Worm (Caenorhabditis elegans): ENCODE data around the gene ZC196.8.

The ZC196.8 gene

DNA sequence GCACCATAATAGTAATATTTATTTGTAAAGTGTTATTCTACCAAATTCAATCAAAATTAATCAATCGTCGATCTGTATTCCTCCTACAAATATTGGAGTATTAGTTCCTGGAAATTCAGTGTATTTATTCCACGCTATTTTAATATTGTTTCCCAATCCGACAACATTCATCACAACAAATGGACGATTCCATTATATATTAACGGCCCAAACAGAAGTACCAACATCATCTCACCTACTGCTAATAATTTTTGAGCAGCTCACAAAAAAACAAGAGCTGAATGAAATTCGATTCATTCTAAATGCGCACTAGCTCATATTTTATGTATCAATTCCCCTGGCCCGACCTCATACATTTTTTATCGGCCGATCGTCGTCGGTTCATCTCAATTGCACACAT, 45.0 kb upstream of the ZC196.8 start:
- TF ChIP-seq ccch-3 (GFP tag; optimal IDR thresholded peaks at IDR 0.05), result no peak
- TF ChIP-seq him-1 (tag; optimal IDR thresholded peaks at IDR 0.05), result no peak
- TF ChIP-seq hrde-1 (tag; optimal IDR thresholded peaks at IDR 0.05; ENCODE audit: borderline replicate concordance), result no peak
- TF ChIP-seq ceh-58 (GFP tag; IDR thresholded peaks at IDR 0.05), result no peak
- no peak for TF ChIP-seq ama-1 (optimal IDR thresholded peaks at IDR 0.05)
- no peak for TF ChIP-seq ama-1 (GFP tag; optimal IDR thresholded peaks at IDR 0.05)
- TF ChIP-seq snpc-3.4 (tag; optimal IDR thresholded peaks at IDR 0.05), result no peak
- TF ChIP-seq madf-6 (GFP tag; IDR thresholded peaks at IDR 0.05), result no peak
- no peak for TF ChIP-seq egrh-3 (GFP tag; IDR thresholded peaks at IDR 0.05)
- TF ChIP-seq let-607 (tag; optimal IDR thresholded peaks at IDR 0.05), result no peak
- no peak for TF ChIP-seq aptf-2 (GFP tag; conservative IDR thresholded peaks at IDR 0.05)
- TF ChIP-seq hmg-1.2 (GFP tag; IDR thresholded peaks at IDR 0.05), result no peak
- no peak for TF ChIP-seq nhr-179 (tag; optimal IDR thresholded peaks at IDR 0.05)
- TF ChIP-seq ets-4 (GFP tag; optimal IDR thresholded peaks at IDR 0.05), result no peak
- no peak for TF ChIP-seq gei-17 (GFP tag; optimal IDR thresholded peaks at IDR 0.05)
- no peak for TF ChIP-seq attf-5 (GFP tag; optimal IDR thresholded peaks at IDR 0.05)
- no peak for TF ChIP-seq lsl-1 (GFP tag; optimal IDR thresholded peaks at IDR 0.05)
- TF ChIP-seq nhr-27 (tag; optimal IDR thresholded peaks at IDR 0.05), result no peak

ce11 chrV:8765938-8766337, 43.9 kb upstream of the ZC196.8 start, which contains the start of gene B0507.9:
Gene B0507.9, minus strand, starts transcription at chrV:8766038.
- TF ChIP-seq snpc-4 (GFP tag; optimal IDR thresholded peaks at IDR 0.05) (no peak), snpc-4 (tag; optimal IDR thresholded peaks at IDR 0.05) (no peak), dpl-1 (GFP tag; optimal IDR thresholded peaks at IDR 0.05) (no peak), mes-4 (tag; optimal IDR thresholded peaks at IDR 0.05) (no peak)

ce11 chrV:8762861-8763260, 40.8 kb upstream of the ZC196.8 start, which contains the start of gene B0507.8:
Gene B0507.8, minus strand, starts transcription at chrV:8762961.
- TF ChIP-seq Y53G8AR.9 (GFP tag; conservative IDR thresholded peaks at IDR 0.05), result no peak
- TF ChIP-seq mcd-1 (GFP tag; IDR thresholded peaks at IDR 0.05), result no peak
- TF ChIP-seq ZK185.1 (tag; optimal IDR thresholded peaks at IDR 0.05; ENCODE audit: poor library complexity, severe bottlenecking), result no peak

ce11 chrV:8760416-8760815, 38.4 kb upstream of the ZC196.8 start, which contains the start of gene ddn-1:
Gene ddn-1, minus strand, starts transcription at chrV:8760516.
- TF ChIP-seq somi-1 (GFP tag; optimal IDR thresholded peaks at IDR 0.05) (no peak), fkh-3 (tag; optimal IDR thresholded peaks at IDR 0.05) (no peak), ets-4 (GFP tag; optimal IDR thresholded peaks at IDR 0.05) (no peak), nhr-80 (tag; optimal IDR thresholded peaks at IDR 0.05) (no peak)

DNA sequence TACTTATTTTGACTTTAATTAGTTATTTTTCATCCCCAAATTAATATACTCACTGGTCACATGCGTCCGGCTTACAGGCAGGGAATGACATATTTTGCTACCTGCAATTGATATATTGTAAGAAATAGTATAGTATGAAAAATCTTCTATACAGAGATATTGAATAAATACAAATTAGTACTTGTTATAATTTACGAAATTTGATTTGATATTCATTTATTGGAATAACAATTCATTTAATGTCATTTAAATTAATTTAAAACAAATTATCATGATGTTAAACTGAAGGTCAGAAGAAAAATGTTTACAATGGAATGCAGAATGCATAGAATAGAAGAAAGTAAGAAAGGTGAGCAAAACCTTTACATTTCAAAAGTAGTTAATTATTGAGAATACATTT, 36.6 kb upstream of the ZC196.8 start, which contains the start of gene B0507.7:
Gene B0507.7, minus strand, starts transcription at position 101 of the 400 bp plus-strand sequence.
- no peak for TF ChIP-seq nfya-2 (GFP tag; IDR thresholded peaks at IDR 0.05)
- no peak for TF ChIP-seq F52B5.7 (tag; optimal IDR thresholded peaks at IDR 0.05)
- TF ChIP-seq tbp1 (GFP tag; optimal IDR thresholded peaks at IDR 0.05), result no peak
- no peak for TF ChIP-seq K11D2.4 (GFP tag; IDR thresholded peaks at IDR 0.05)
- TF ChIP-seq ceh-91 (GFP tag; IDR thresholded peaks at IDR 0.05), result no peak
- no peak for TF ChIP-seq nfya-1 (tag; optimal IDR thresholded peaks at IDR 0.05; ENCODE audit: borderline replicate concordance, insufficient read depth)
- no peak for TF ChIP-seq egl-18 (GFP tag; IDR thresholded peaks at IDR 0.05)
